Fruit fly (Drosophila melanogaster) whole organism, wandering third instar larva: ENCODE measurements around the gene Ir67c.

Source experiments
- CG32264 ChIP-seq: fragments of 200-800 bp; sonication (Bioruptor generic); optimal IDR thresholded peaks from 2 replicates; lab custom pipeline; 2016; ENCODE audit warnings: missing biosample characterization, missing genetic modification characterization
- CG9705 ChIP-seq: fragments of 200-800 bp; sonication (Bioruptor generic); optimal IDR thresholded peaks from 2 replicates; lab custom pipeline; 2018; ENCODE audit warnings: missing biosample characterization, mild to moderate bottlenecking, missing genetic modification characterization
- CrebA ChIP-seq: fragments of 200-800 bp; sonication (Bioruptor generic); optimal IDR thresholded peaks from 2 replicates; lab custom pipeline; 2016; ENCODE audit warnings: missing biosample characterization, mild to moderate bottlenecking, missing genetic modification characterization, borderline replicate concordance
- GATAd ChIP-seq: sonication (Bioruptor generic); optimal IDR thresholded peaks from 2 replicates; lab custom pipeline; 2016; ENCODE audit warnings: missing biosample characterization, missing genetic modification characterization
- HLH106 ChIP-seq: fragments of 200-800 bp; optimal IDR thresholded peaks from 3 replicates; lab custom pipeline; 2019; ENCODE audit warnings: missing biosample characterization, mild to moderate bottlenecking, missing genetic modification characterization, moderate library complexity
- Hr78 ChIP-seq: fragments of >200 bp; optimal IDR thresholded peaks from 2 replicates; lab custom pipeline; 2017; ENCODE audit warnings: missing biosample characterization, missing genetic modification characterization
- Hr83 ChIP-seq: fragments of 200-300 bp; sonication (Bioruptor generic); optimal IDR thresholded peaks from 2 replicates; lab custom pipeline; 2016; ENCODE audit warnings: missing biosample characterization, mild to moderate bottlenecking, missing genetic modification characterization, moderate library complexity; ENCODE audit not compliant: poor library complexity, severe bottlenecking
- Jra ChIP-seq: sonication (Bioruptor generic); optimal IDR thresholded peaks from 2 replicates; lab custom pipeline; 2016; ENCODE audit warnings: missing biosample characterization, missing genetic modification characterization
- Mio ChIP-seq: sonication (Bioruptor generic); optimal IDR thresholded peaks from 2 replicates; lab custom pipeline; 2016; ENCODE audit warnings: missing biosample characterization, missing genetic modification characterization
- Myc ChIP-seq: fragments of >200 bp; optimal IDR thresholded peaks from 2 replicates; lab custom pipeline; 2017
- N ChIP-seq: fragments of >200 bp; optimal IDR thresholded peaks from 2 replicates; lab custom pipeline; 2018; ENCODE audit warnings: missing biosample characterization, missing external identifiers, missing genetic modification characterization
- OdsH ChIP-seq: fragments of 200-800 bp; sonication (Bioruptor generic); optimal IDR thresholded peaks from 2 replicates; lab custom pipeline; 2016; ENCODE audit warnings: missing biosample characterization, mild to moderate bottlenecking, missing genetic modification characterization
- Rel ChIP-seq, 2 experiments: fragments of 200-800 bp; sonication (Bioruptor generic) in 1 of 2; optimal IDR thresholded peaks; 2 replicates in 1 of 2; 3 replicates in 1 of 2; lab custom pipeline; 2016 to 2019; ENCODE audit warnings: mild to moderate bottlenecking in 2 of 2, missing biosample characterization in 2 of 2, missing genetic modification characterization in 2 of 2, moderate library complexity in 1 of 2
- Sp1 ChIP-seq: fragments of 200-800 bp; sonication (Bioruptor generic); optimal IDR thresholded peaks from 3 replicates; lab custom pipeline; 2019; ENCODE audit warnings: missing biosample characterization, mild to moderate bottlenecking, missing genetic modification characterization, moderate library complexity
- Vsx2 ChIP-seq: fragments of 200-300, 225-300 bp; sonication (Bioruptor generic); optimal IDR thresholded peaks from 2 replicates; lab custom pipeline; 2018; ENCODE audit warnings: missing biosample characterization, missing genetic modification characterization; ENCODE audit not compliant: partially characterized antibody
- br ChIP-seq: fragments of 200-800 bp; sonication (Bioruptor generic); optimal IDR thresholded peaks from 2 replicates; lab custom pipeline; 2016; ENCODE audit warnings: missing biosample characterization, missing genetic modification characterization
- brk ChIP-seq: fragments of 200-800 bp; sonication (Bioruptor generic); optimal IDR thresholded peaks from 2 replicates; lab custom pipeline; 2016; ENCODE audit warnings: missing biosample characterization, mild to moderate bottlenecking, missing genetic modification characterization
- dmrt93B ChIP-seq: fragments of 200-800 bp; sonication (Bioruptor generic); optimal IDR thresholded peaks from 2 replicates; lab custom pipeline; 2018; ENCODE audit warnings: missing biosample characterization, mild to moderate bottlenecking, missing genetic modification characterization
- dsf ChIP-seq: sonication (Bioruptor generic); optimal IDR thresholded peaks from 2 replicates; lab custom pipeline; 2016; ENCODE audit warnings: missing biosample characterization, missing genetic modification characterization, borderline replicate concordance
- foxo ChIP-seq, 2 experiments: fragments of 200-800 bp; sonication (Bioruptor generic); optimal IDR thresholded peaks; 2 replicates in 1 of 2; 3 replicates in 1 of 2; lab custom pipeline; 2016 to 2017; ENCODE audit warnings: missing biosample characterization in 2 of 2, missing genetic modification characterization in 2 of 2
- jim ChIP-seq: fragments of 175-275, 200-325 bp; sonication (Bioruptor generic); optimal IDR thresholded peaks from 2 replicates; lab custom pipeline; 2016; ENCODE audit warnings: missing biosample characterization, mild to moderate bottlenecking, missing genetic modification characterization
- lola ChIP-seq: fragments of >200 bp; optimal IDR thresholded peaks from 2 replicates; lab custom pipeline; 2017; ENCODE audit warnings: missing biosample characterization, missing genetic modification characterization
- psq ChIP-seq: fragments of 200-800 bp; sonication (Bioruptor generic); optimal IDR thresholded peaks from 3 replicates; lab custom pipeline; 2017; ENCODE audit warnings: missing biosample characterization, mild to moderate bottlenecking, missing genetic modification characterization, moderate library complexity
- rgr ChIP-seq: fragments of 200-800 bp; sonication (Bioruptor generic); optimal IDR thresholded peaks from 3 replicates; lab custom pipeline; 2016; ENCODE audit warnings: missing biosample characterization, mild to moderate bottlenecking, missing genetic modification characterization
- sv ChIP-seq: fragments of 200-800 bp; sonication (Bioruptor generic); optimal IDR thresholded peaks from 3 replicates; lab custom pipeline; 2016; ENCODE audit warnings: missing biosample characterization, missing genetic modification characterization
- tai ChIP-seq: sonication (Bioruptor generic); optimal IDR thresholded peaks from 2 replicates; lab custom pipeline; 2016; ENCODE audit warnings: missing biosample characterization, missing genetic modification characterization
- usp ChIP-seq: fragments of >200 bp; optimal IDR thresholded peaks from 2 replicates; lab custom pipeline; 2017; ENCODE audit warnings: missing biosample characterization, missing genetic modification characterization
- woc ChIP-seq: sonication (Bioruptor generic); optimal IDR thresholded peaks from 2 replicates; lab custom pipeline; 2016; ENCODE audit warnings: missing biosample characterization, mild to moderate bottlenecking, missing genetic modification characterization

Gene Ir67c

DNA sequence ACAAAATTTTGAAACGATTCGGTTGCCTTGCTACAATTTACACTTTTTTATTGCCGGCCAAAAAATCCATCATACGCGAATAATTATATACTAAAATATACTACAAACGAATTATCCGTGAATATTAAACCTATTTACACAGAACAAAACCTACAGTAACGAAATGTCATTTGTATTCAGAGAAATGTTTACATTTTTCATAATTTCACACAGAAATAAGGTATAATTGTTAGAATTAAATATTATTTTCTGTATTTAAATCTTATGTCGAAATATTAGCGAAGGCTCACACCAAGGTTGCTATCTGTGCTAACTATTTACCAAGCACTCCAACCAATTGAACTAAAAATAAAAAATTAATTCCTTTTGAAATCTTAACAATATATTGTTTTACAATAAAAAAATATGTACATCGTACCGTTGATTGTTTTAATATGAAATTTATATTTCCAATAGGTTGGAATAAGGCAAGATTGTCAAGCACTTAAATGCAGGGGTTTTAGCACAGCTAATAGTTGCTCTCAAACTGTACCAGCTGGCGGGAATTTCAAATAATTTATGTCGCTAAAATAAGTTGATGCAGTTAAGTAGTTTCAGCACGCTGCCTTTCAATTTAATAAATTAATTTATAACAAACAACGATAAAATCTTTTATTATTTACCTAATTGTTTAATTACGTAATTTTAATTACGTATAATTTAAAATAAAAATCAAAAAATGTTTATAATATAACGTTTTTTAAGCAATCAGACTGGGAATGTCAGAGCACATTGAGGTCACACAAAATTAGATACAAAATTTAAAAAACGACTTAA lies 29.4 kb upstream of the Ir67c start, which contains the start of the genes Gem3 and CG32061:
TSS of gene Gem3 (minus strand) at position 51 of the 816 bp plus-strand sequence.
TSS of gene CG32061 (plus strand) at position 766 of the 816 bp plus-strand sequence.
- no peak for TF ChIP-seq br
- peak; percentile 79 for TF ChIP-seq Myc (lab: Kevin White, UChicago)
- no peak for TF ChIP-seq sv
- TF ChIP-seq, all 38 proteins: peak for 1

DNA sequence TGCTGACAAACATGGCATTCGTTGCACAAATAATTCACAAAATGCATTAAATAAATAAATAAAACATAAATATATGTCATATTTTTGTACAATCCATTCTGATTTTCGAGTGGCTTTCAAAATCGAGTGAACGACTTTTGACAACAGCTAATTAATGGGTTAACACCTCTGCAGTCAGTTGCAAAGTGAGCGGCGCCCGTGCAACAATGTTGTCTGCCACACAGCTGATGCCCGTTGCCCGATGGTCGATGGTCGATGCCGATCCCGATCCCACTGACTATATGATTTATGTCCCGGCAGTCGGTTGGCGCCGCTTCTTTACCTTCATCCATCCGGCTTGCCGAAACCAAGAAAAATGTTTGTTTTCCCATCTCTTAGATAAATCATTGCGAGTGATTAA lies 25.2 kb upstream of the Ir67c start:
- TF ChIP-seq N (no peak), tai (no peak), rgr (no peak), woc (no peak), Myc (lab: Kevin White, UChicago) (no peak), CrebA (GFP tag; lab: Kevin White, UChicago) (no peak), Vsx2 (GFP tag; lab: Kevin White, UChicago) (no peak), Rel (GFP tag; optimal IDR thresholded peaks at IDR 0.05; lab: Kevin White, UChicago) (no peak), Rel (tag; optimal IDR thresholded peaks at IDR 0.05; lab: Kevin White, UChicago) (no peak)

DNA sequence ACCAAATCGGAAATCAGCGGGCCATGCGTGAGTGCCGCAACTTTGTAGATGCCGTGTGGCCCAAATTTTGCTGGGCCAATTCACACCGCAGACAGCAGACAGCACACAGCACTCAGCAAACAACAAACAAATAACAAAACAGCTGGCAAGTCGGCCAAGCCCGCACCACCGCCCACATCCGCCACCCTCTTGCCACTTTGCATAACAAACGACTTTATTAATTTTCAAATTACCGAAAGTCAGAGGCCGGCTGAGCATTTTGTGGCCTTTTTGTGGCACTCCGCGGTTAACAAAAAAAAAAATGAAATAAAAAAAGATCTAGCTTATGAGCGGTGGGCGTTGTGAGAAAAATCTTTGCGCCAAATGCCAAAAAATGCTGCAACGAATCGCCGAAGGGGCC lies 15.8 kb upstream of the Ir67c start:
- TF ChIP-seq Sp1 (GFP tag; lab: Kevin White, UChicago) (no peak), tai (no peak), brk (GFP tag; lab: Kevin White, UChicago) (no peak), dsf (GFP tag; lab: Kevin White, UChicago) (no peak), GATAd (no peak), CG9705 (GFP tag; lab: Kevin White, UChicago) (no peak), CG32264 (GFP tag; lab: Kevin White, UChicago) (no peak), Hr83 (GFP tag; lab: Kevin White, UChicago) (no peak), HLH106 (tag; lab: Kevin White, UChicago) (no peak), psq (GFP tag; lab: Kevin White, UChicago) (no peak), Mio (GFP tag; lab: Kevin White, UChicago) (no peak), Jra (no peak), woc (no peak)

DNA sequence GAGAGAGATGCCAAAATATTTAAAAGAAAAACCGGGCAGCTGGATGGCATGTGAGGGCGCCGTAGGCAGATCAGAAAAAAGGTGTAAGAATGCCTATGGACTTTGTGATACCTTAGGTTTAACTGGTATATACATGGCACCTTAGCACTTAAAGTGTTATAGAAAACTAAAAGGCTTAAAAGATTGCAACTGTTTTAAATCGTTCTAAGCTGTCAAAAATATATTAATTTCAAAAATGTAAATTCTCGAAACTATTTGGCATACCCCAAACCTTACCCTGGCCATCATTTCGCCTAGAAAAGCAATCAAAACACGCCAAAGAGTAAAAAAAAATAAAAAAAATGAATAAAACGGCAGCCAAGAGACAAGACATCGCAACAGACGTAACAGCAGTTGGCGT lies 13.1 kb upstream of the Ir67c start:
- TF ChIP-seq foxo (GFP tag; optimal IDR thresholded peaks at IDR 0.05; lab: Kevin White, UChicago): no peak
- TF ChIP-seq N: no peak
- TF ChIP-seq rgr: no peak
- TF ChIP-seq HLH106 (tag; lab: Kevin White, UChicago): no peak
- TF ChIP-seq Rel (GFP tag; optimal IDR thresholded peaks at IDR 0.05; lab: Kevin White, UChicago): no peak
- no peak for TF ChIP-seq Rel (tag; optimal IDR thresholded peaks at IDR 0.05; lab: Kevin White, UChicago)
- no peak for TF ChIP-seq CG32264 (GFP tag; lab: Kevin White, UChicago)
- TF ChIP-seq GATAd: no peak
- TF ChIP-seq CrebA (GFP tag; lab: Kevin White, UChicago): no peak
- TF ChIP-seq Hr78 (GFP tag; lab: Kevin White, UChicago): no peak
- TF ChIP-seq psq (GFP tag; lab: Kevin White, UChicago): no peak
- no peak for TF ChIP-seq OdsH (GFP tag; lab: Kevin White, UChicago)
- no peak for TF ChIP-seq jim (GFP tag; lab: Kevin White, UChicago)
- TF ChIP-seq lola (GFP tag; lab: Kevin White, UChicago): no peak

DNA sequence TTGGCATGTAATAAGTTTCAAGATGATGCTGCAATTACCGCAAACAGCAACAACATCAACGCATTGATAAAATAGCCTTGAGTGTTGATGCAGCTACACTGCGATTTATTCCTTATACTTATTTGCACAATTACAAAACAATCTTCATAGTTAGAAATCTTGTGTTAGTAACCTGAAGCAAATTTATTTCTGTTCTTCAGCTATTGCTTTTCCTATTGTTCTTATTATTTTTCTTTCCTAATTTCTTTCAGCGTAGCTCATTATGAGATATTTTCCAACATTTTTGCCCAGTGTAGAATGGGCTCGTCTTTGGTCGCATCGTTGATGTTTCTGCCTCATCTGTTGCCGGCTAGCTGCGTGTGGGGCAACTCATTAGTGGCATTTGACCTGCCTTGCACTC lies 10.1 kb upstream of the Ir67c start:
- TF ChIP-seq CG32264 (GFP tag; lab: Kevin White, UChicago): no peak

DNA sequence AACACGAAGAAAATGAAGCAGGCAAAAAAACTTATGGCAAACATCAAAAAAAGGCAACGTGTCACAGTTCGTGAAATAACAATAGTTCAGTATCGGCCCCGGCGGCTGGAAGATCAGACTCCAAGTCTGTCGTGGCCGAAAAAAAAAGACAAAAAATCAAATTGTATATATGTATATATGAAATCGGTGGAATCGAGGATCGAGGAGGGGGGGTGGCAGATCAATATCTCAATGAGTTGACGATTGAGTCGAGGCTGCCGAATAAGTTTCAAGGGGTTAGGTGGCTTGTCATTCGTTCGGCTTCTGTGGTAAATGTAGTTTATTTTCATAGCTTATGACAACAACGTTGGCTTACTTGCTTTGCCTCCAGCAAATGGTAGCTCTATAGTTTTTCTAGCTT lies 8.6 kb upstream of the Ir67c start:
- no peak for TF ChIP-seq tai
- no peak for TF ChIP-seq OdsH (GFP tag; lab: Kevin White, UChicago)
- no peak for TF ChIP-seq usp (GFP tag; lab: Kevin White, UChicago)
- TF ChIP-seq CG9705 (GFP tag; lab: Kevin White, UChicago): no peak
- TF ChIP-seq dsf (GFP tag; lab: Kevin White, UChicago): no peak
- no peak for TF ChIP-seq Myc (lab: Kevin White, UChicago)
- no peak for TF ChIP-seq rgr
- no peak for TF ChIP-seq dmrt93B (GFP tag; lab: Kevin White, UChicago)
- no peak for TF ChIP-seq GATAd
- TF ChIP-seq HLH106 (tag; lab: Kevin White, UChicago): no peak
- TF ChIP-seq CG32264 (GFP tag; lab: Kevin White, UChicago): no peak
- no peak for TF ChIP-seq Mio (GFP tag; lab: Kevin White, UChicago)
- TF ChIP-seq Vsx2 (GFP tag; lab: Kevin White, UChicago): no peak
- TF ChIP-seq woc: no peak
- TF ChIP-seq foxo (GFP tag; optimal IDR thresholded peaks at IDR 0.05; lab: Kevin White, UChicago): no peak
- TF ChIP-seq sv: no peak
- no peak for TF ChIP-seq lola (GFP tag; lab: Kevin White, UChicago)
- no peak for TF ChIP-seq Jra
- TF ChIP-seq, all 38 proteins: peak for 0
